Fruit fly (Drosophila melanogaster) whole organism, prepupa: ENCODE data around the gene Bdbt.

Source experiments
- CG11902 ChIP-seq: fragments of 200-800 bp; sonication (Bioruptor generic); optimal IDR thresholded peaks from 3 replicates; lab custom pipeline; 2016; ENCODE audit warnings: missing biosample characterization, missing genetic modification characterization
- CG31627 ChIP-seq: fragments of 200-800 bp; sonication (Bioruptor generic); optimal IDR thresholded peaks from 3 replicates; lab custom pipeline; 2016; ENCODE audit warnings: missing biosample characterization, missing genetic modification characterization
- CG6163 ChIP-seq: fragments of 200-800 bp; sonication (Bioruptor generic); IDR thresholded peaks from 3 replicates; pipeline ENCODE4 v1.3.6; 2022; ENCODE audit warnings: missing biosample characterization, missing genetic modification characterization
- CG7368 ChIP-seq: fragments of 200-800 bp; sonication (Bioruptor generic); optimal IDR thresholded peaks from 3 replicates; lab custom pipeline; 2016; ENCODE audit warnings: missing biosample characterization, missing genetic modification characterization
- CG8632 ChIP-seq: fragments of 200-800 bp; sonication (Bioruptor generic); optimal IDR thresholded peaks from 3 replicates; lab custom pipeline; 2016; ENCODE audit warnings: missing biosample characterization, missing genetic modification characterization
- Eip78C ChIP-seq: fragments of 200-800 bp; sonication (Bioruptor generic); peaks from one replicate; lab custom pipeline; 2016; ENCODE audit warnings: missing biosample characterization, missing genetic modification characterization
- Eip93F ChIP-seq: fragments of 200-800 bp; sonication (Bioruptor generic); optimal IDR thresholded peaks from 2 replicates; lab custom pipeline; 2016; ENCODE audit warnings: missing biosample characterization, mild to moderate bottlenecking, missing genetic modification characterization
- Ets21C ChIP-seq: fragments of 200-800 bp; sonication (Bioruptor generic); optimal IDR thresholded peaks from 3 replicates; lab custom pipeline; 2016; ENCODE audit warnings: missing biosample characterization, missing genetic modification characterization
- dsx ChIP-seq: fragments of 200-800 bp; optimal IDR thresholded peaks from 3 replicates; lab custom pipeline; 2019; ENCODE audit warnings: missing biosample characterization, mild to moderate bottlenecking, missing genetic modification characterization, moderate library complexity; ENCODE audit not compliant: poor library complexity, severe bottlenecking
- esn ChIP-seq: fragments of 200-800 bp; sonication (Bioruptor generic); optimal IDR thresholded peaks from 2 replicates; lab custom pipeline; 2016; ENCODE audit warnings: missing biosample characterization, mild to moderate bottlenecking, missing genetic modification characterization, moderate library complexity

- TF ChIP-seq Eip93F = no peak
- TF ChIP-seq esn (GFP tag; lab: Kevin White, UChicago) = no peak
- no peak for TF ChIP-seq dsx (GFP tag; lab: Kevin White, UChicago)
- no peak for TF ChIP-seq Ets21C (GFP tag; lab: Kevin White, UChicago)
- TF ChIP-seq CG31627 (GFP tag; lab: Kevin White, UChicago) = no peak
- no peak for TF ChIP-seq CG7368 (GFP tag; lab: Kevin White, UChicago)
- no peak for TF ChIP-seq CG11902
- no peak for TF ChIP-seq CG6163
- no peak for TF ChIP-seq CG8632 (GFP tag; lab: Kevin White, UChicago)
- TF ChIP-seq Eip78C = no peak
Observed at dm6 chr3R:21168105-21168504, 49.4 kb upstream of the Bdbt start, which contains the start of gene Snmp1.
